Worm (Caenorhabditis elegans) whole organism, L2 larva: Measurements from ENCODE around the gene vnut-1.

ENCODE experiments used
- F13H6.1 ChIP-seq: sonication (generic microtip); optimal IDR thresholded peaks from 2 replicates; lab custom pipeline; 2016; ENCODE audit warnings: missing genetic modification characterization, missing compliant biosample characterization
- dmd-4 ChIP-seq: sonication (generic microtip); optimal IDR thresholded peaks from 2 replicates; lab custom pipeline; 2017; ENCODE audit warnings: missing biosample characterization, missing genetic modification characterization
- lin-11 ChIP-seq: fragments of 150-350 bp; sonication (generic microtip); optimal IDR thresholded peaks from 2 replicates; lab custom pipeline; 2014; ENCODE audit warnings: missing biosample characterization, missing genetic modification characterization, inconsistent platforms, mixed read lengths
- nhr-10 ChIP-seq: sonication (generic microtip); optimal IDR thresholded peaks from 2 replicates; lab custom pipeline; 2017; ENCODE audit warnings: missing biosample characterization, missing genetic modification characterization
- nhr-11 ChIP-seq: fragments of 150-350 bp; optimal IDR thresholded peaks from 2 replicates; lab custom pipeline; 2014; ENCODE audit warnings: missing biosample characterization, missing genetic modification characterization
- nhr-237 ChIP-seq: fragments of 150-350 bp; optimal IDR thresholded peaks from 2 replicates; lab custom pipeline; 2014; ENCODE audit warnings: missing biosample characterization, missing genetic modification characterization
- unc-39 ChIP-seq: fragments of 150-350 bp; optimal IDR thresholded peaks from 2 replicates; lab custom pipeline; 2014; ENCODE audit warnings: missing biosample characterization, missing genetic modification characterization

ce11 chrII:14451934-14452333, 37.7 kb upstream of the vnut-1 start:
- TF ChIP-seq nhr-11 (tag; lab: Kevin White, UChicago) (no peak), unc-39 (no peak), nhr-237 (tag; lab: Kevin White, UChicago) (no peak), dmd-4 (no peak), nhr-10 (tag; lab: Kevin White, UChicago) (no peak), F13H6.1 (tag; lab: Kevin White, UChicago) (no peak), lin-11 (no peak)
